Worm (Caenorhabditis elegans) whole organism, late embryonic: Measurements from ENCODE around the gene T25B9.2.

Experiments used
- F13H6.1 ChIP-seq: sonication (generic microtip); optimal IDR thresholded peaks from 2 replicates; lab custom pipeline; 2016; ENCODE audit warnings: missing genetic modification characterization, missing compliant biosample characterization
- ama-1 ChIP-seq: fragments of 150-350 bp; optimal IDR thresholded peaks from 2 replicates; lab custom pipeline; 2014
- ceh-14 ChIP-seq: sonication (generic microtip); optimal IDR thresholded peaks from 2 replicates; lab custom pipeline; 2016; ENCODE audit warnings: missing genotype, missing genetic modification characterization, missing compliant biosample characterization
- ceh-31 ChIP-seq: sonication (generic microtip); optimal IDR thresholded peaks from 2 replicates; lab custom pipeline; 2016; ENCODE audit warnings: missing genetic modification characterization, missing compliant biosample characterization
- ceh-45 ChIP-seq: fragments of 200-800 bp; sonication (Bioruptor generic); IDR thresholded peaks from 2 replicates; pipeline ENCODE4 v1.3.6; 2022; ENCODE audit warnings: missing genetic modification reagents, missing genetic modification characterization, missing compliant biosample characterization
- elt-4 ChIP-seq: sonication (generic microtip); optimal IDR thresholded peaks from 2 replicates; lab custom pipeline; 2016; ENCODE audit warnings: missing genetic modification characterization, missing compliant biosample characterization
- gmeb-2 ChIP-seq: sonication (generic microtip); optimal IDR thresholded peaks from 2 replicates; lab custom pipeline; 2016; ENCODE audit warnings: missing genetic modification characterization, inconsistent platforms, missing compliant biosample characterization
- hlh-6 ChIP-seq: sonication (generic microtip); optimal IDR thresholded peaks from 2 replicates; lab custom pipeline; 2016; ENCODE audit warnings: missing genotype, missing genetic modification characterization, missing compliant biosample characterization
- mec-3 ChIP-seq: sonication (generic microtip); optimal IDR thresholded peaks from 2 replicates; lab custom pipeline; 2016; ENCODE audit warnings: borderline replicate concordance, missing genetic modification characterization, missing compliant biosample characterization
- nhr-11 ChIP-seq: fragments of 150-350 bp; optimal IDR thresholded peaks from 2 replicates; lab custom pipeline; 2014; ENCODE audit warnings: missing biosample characterization, missing genetic modification characterization
- nhr-232 ChIP-seq: sonication (generic microtip); optimal IDR thresholded peaks from 2 replicates; lab custom pipeline; 2016; ENCODE audit warnings: missing genetic modification characterization, missing compliant biosample characterization
- ref-2 ChIP-seq: sonication (generic microtip); optimal IDR thresholded peaks from 2 replicates; lab custom pipeline; 2016; ENCODE audit warnings: missing genetic modification characterization, missing compliant biosample characterization
- tbx-2 ChIP-seq: sonication (generic microtip); optimal IDR thresholded peaks from 2 replicates; lab custom pipeline; 2016; ENCODE audit warnings: missing genetic modification characterization, missing compliant biosample characterization
- zip-5 ChIP-seq: sonication (generic microtip); optimal IDR thresholded peaks from 2 replicates; lab custom pipeline; 2016; ENCODE audit warnings: missing genetic modification characterization, missing compliant biosample characterization

DNA sequence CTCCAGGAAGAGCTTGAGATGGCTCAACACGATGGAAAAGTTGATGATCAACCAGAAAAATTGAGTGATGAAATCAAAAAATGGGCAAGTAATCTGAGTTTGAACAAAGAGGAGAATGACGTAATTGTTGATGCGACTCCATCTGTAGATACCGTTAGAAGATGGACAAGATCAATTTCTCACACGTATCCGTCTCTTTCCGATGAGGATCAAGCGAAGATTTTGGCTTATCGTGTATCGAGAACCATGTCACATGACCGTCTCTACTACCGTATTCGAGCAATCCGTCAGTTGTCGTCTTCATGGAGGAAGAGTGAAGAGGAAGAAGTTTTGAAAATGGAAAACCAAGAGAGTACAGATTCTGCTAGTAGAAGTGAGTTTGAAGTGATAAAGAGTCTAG is 33.6 kb downstream of the T25B9.2 start:
- TF ChIP-seq ref-2, result no peak
- no peak for TF ChIP-seq ama-1 (lab: Kevin White, UChicago)
- no peak for TF ChIP-seq F13H6.1 (tag; lab: Kevin White, UChicago)
- no peak for TF ChIP-seq hlh-6 (tag; lab: Kevin White, UChicago)
- no peak for TF ChIP-seq gmeb-2 (tag; lab: Kevin White, UChicago)
- TF ChIP-seq ceh-45 (GFP tag; lab: Robert Waterston, UW), result no peak
- no peak for TF ChIP-seq nhr-11 (tag; lab: Kevin White, UChicago)
- TF ChIP-seq zip-5 (tag; lab: Kevin White, UChicago), result no peak
- no peak for TF ChIP-seq mec-3 (tag; lab: Kevin White, UChicago)
- no peak for TF ChIP-seq tbx-2 (tag; lab: Kevin White, UChicago)
- TF ChIP-seq ceh-31 (tag; lab: Kevin White, UChicago), result no peak
- no peak for TF ChIP-seq ceh-14
- TF ChIP-seq nhr-232 (tag; lab: Kevin White, UChicago), result no peak
- TF ChIP-seq elt-4 (tag; lab: Kevin White, UChicago), result no peak
